Worm (Caenorhabditis elegans) whole organism, late embryonic: ENCODE measurements around the gene ZC374.2.

Experiments used
- C08G9.2 ChIP-seq: sonication (generic microtip); optimal IDR thresholded peaks from 2 replicates; lab custom pipeline; 2016; ENCODE audit warnings: mild to moderate bottlenecking, missing genetic modification characterization, moderate library complexity, missing compliant biosample characterization
- F13H6.1 ChIP-seq: sonication (generic microtip); optimal IDR thresholded peaks from 2 replicates; lab custom pipeline; 2016; ENCODE audit warnings: missing genetic modification characterization, missing compliant biosample characterization
- K02D7.2 ChIP-seq: sonication (generic microtip); optimal IDR thresholded peaks from 2 replicates; lab custom pipeline; 2017; ENCODE audit warnings: mild to moderate bottlenecking, missing genetic modification characterization, missing compliant biosample characterization
- K09A11.1 ChIP-seq: sonication (generic microtip); optimal IDR thresholded peaks from 2 replicates; lab custom pipeline; 2017; ENCODE audit warnings: antibody characterized with exemption, mild to moderate bottlenecking, missing genetic modification characterization, missing compliant biosample characterization; ENCODE audit not compliant: insufficient read depth
- Y22D7AL.16 ChIP-seq: sonication (generic microtip); optimal IDR thresholded peaks from 2 replicates; lab custom pipeline; 2016; ENCODE audit warnings: missing genetic modification characterization, missing compliant biosample characterization
- ahr-1 ChIP-seq: sonication (generic microtip); optimal IDR thresholded peaks from 2 replicates; lab custom pipeline; 2016; ENCODE audit warnings: missing genetic modification characterization, missing compliant biosample characterization
- ama-1 ChIP-seq: fragments of 150-350 bp; optimal IDR thresholded peaks from 2 replicates; lab custom pipeline; 2014
- ceh-14 ChIP-seq: sonication (generic microtip); optimal IDR thresholded peaks from 2 replicates; lab custom pipeline; 2016; ENCODE audit warnings: missing genotype, missing genetic modification characterization, missing compliant biosample characterization
- ceh-19 ChIP-seq: fragments of 200-800 bp; sonication (Bioruptor generic); optimal IDR thresholded peaks from 2 replicates; lab custom pipeline; 2018; ENCODE audit warnings: mild to moderate bottlenecking, missing genetic modification characterization, missing compliant biosample characterization
- ceh-2 ChIP-seq: sonication (generic microtip); optimal IDR thresholded peaks from 2 replicates; lab custom pipeline; 2016; ENCODE audit warnings: missing genotype, missing genetic modification characterization, missing compliant biosample characterization
- ceh-22 ChIP-seq: sonication (generic microtip); optimal IDR thresholded peaks from 2 replicates; lab custom pipeline; 2017; ENCODE audit warnings: missing biosample characterization, missing genetic modification characterization
- ceh-30 ChIP-seq: fragments of 150-350 bp; optimal IDR thresholded peaks from 2 replicates; lab custom pipeline; 2014; ENCODE audit warnings: missing biosample characterization, missing genetic modification characterization
- ceh-31 ChIP-seq: sonication (generic microtip); optimal IDR thresholded peaks from 2 replicates; lab custom pipeline; 2016; ENCODE audit warnings: missing genetic modification characterization, missing compliant biosample characterization
- ceh-9 ChIP-seq: sonication (generic microtip); optimal IDR thresholded peaks from 2 replicates; lab custom pipeline; 2016; ENCODE audit warnings: mild to moderate bottlenecking, missing genetic modification characterization, inconsistent platforms, missing compliant biosample characterization
- che-1 ChIP-seq: sonication (generic microtip); optimal IDR thresholded peaks from 2 replicates; lab custom pipeline; 2016; ENCODE audit warnings: mild to moderate bottlenecking, missing genetic modification characterization, missing compliant biosample characterization
- elt-2 ChIP-seq: sonication (generic microtip); optimal IDR thresholded peaks from 2 replicates; lab custom pipeline; 2016; ENCODE audit warnings: missing genetic modification reagents, missing genetic modification characterization, missing compliant biosample characterization
- fax-1 ChIP-seq: sonication (generic microtip); optimal IDR thresholded peaks from 2 replicates; lab custom pipeline; 2016; ENCODE audit warnings: missing genotype, missing genetic modification characterization, missing compliant biosample characterization
- hlh-13 ChIP-seq: fragments of 200-800 bp; sonication (Bioruptor generic); optimal IDR thresholded peaks from 2 replicates; lab custom pipeline; 2018; ENCODE audit warnings: mild to moderate bottlenecking, missing genetic modification characterization, missing compliant biosample characterization
- hlh-6 ChIP-seq: sonication (generic microtip); optimal IDR thresholded peaks from 2 replicates; lab custom pipeline; 2016; ENCODE audit warnings: missing genotype, missing genetic modification characterization, missing compliant biosample characterization
- mec-3 ChIP-seq: sonication (generic microtip); optimal IDR thresholded peaks from 2 replicates; lab custom pipeline; 2016; ENCODE audit warnings: borderline replicate concordance, missing genetic modification characterization, missing compliant biosample characterization
- nfya-1 ChIP-seq: sonication (generic microtip); optimal IDR thresholded peaks from 2 replicates; lab custom pipeline; 2017; ENCODE audit warnings: missing genetic modification characterization, mild to moderate bottlenecking, missing compliant biosample characterization, antibody characterized with exemption, moderate library complexity
- nhr-232 ChIP-seq: sonication (generic microtip); optimal IDR thresholded peaks from 2 replicates; lab custom pipeline; 2016; ENCODE audit warnings: missing genetic modification characterization, missing compliant biosample characterization
- odd-2 ChIP-seq: sonication (generic microtip); optimal IDR thresholded peaks from 2 replicates; lab custom pipeline; 2017; ENCODE audit warnings: antibody characterized with exemption, mild to moderate bottlenecking, missing genetic modification characterization, missing compliant biosample characterization
- pha-2 ChIP-seq: sonication (generic microtip); optimal IDR thresholded peaks from 2 replicates; lab custom pipeline; 2017; ENCODE audit warnings: mild to moderate bottlenecking, missing genetic modification characterization, missing compliant biosample characterization
- pqm-1 ChIP-seq: sonication (generic microtip); optimal IDR thresholded peaks from 2 replicates; lab custom pipeline; 2016; ENCODE audit warnings: missing genetic modification characterization, missing compliant biosample characterization
- ref-2 ChIP-seq: sonication (generic microtip); optimal IDR thresholded peaks from 2 replicates; lab custom pipeline; 2016; ENCODE audit warnings: missing genetic modification characterization, missing compliant biosample characterization
- rnt-1 ChIP-seq: sonication (generic microtip); optimal IDR thresholded peaks from 2 replicates; lab custom pipeline; 2016; ENCODE audit warnings: missing genetic modification characterization, missing compliant biosample characterization
- sox-2 ChIP-seq: fragments of 200-800 bp; sonication (Bioruptor generic); IDR thresholded peaks from 2 replicates; pipeline ENCODE4 v1.3.6; 2022; ENCODE audit warnings: missing genetic modification reagents, missing genetic modification characterization, missing compliant biosample characterization
- sox-4 ChIP-seq: sonication (generic microtip); optimal IDR thresholded peaks from 2 replicates; lab custom pipeline; 2017; ENCODE audit warnings: mild to moderate bottlenecking, missing genetic modification characterization, inconsistent platforms, missing compliant biosample characterization
- syd-9 ChIP-seq: sonication (generic microtip); optimal IDR thresholded peaks from 2 replicates; lab custom pipeline; 2016; ENCODE audit warnings: mild to moderate bottlenecking, missing genetic modification characterization, moderate library complexity, missing compliant biosample characterization
- ttx-3 ChIP-seq: sonication (generic microtip); optimal IDR thresholded peaks from 2 replicates; lab custom pipeline; 2016; ENCODE audit warnings: missing genetic modification reagents, missing genetic modification characterization, missing compliant biosample characterization
- unc-55 ChIP-seq: sonication (generic microtip); optimal IDR thresholded peaks from 2 replicates; lab custom pipeline; 2017; ENCODE audit warnings: missing biosample characterization, missing genetic modification reagents, missing genetic modification characterization
- zip-5 ChIP-seq: sonication (generic microtip); optimal IDR thresholded peaks from 2 replicates; lab custom pipeline; 2016; ENCODE audit warnings: missing genetic modification characterization, missing compliant biosample characterization

Gene ZC374.2

DNA sequence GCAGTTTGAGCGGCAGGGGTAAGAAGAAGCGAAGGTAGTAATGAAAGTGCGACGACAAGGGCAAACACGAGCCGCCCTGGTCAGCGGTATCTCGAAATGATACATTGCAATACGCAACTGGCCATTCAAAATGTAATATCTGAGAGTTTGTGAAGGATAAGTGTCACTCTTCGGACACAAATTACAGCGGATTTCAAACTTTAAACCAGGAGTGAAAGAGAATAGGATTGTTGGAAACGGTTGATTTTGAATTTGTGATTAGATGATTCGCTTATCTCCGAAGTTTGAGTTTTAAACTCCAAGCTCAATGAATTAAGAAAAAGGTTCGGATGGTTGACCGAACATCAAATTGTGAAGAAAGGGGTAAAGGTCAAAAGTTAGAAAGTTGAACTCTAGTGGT lies at the start of gene ZC374.2:
ZC374.2 (minus strand) TSS at position 101 of the 400 bp plus-strand sequence.
- TF ChIP-seq unc-55 (GFP tag; lab: Kevin White, UChicago): peak; percentile 24
- TF ChIP-seq ahr-1 (tag; lab: Kevin White, UChicago): no peak
- TF ChIP-seq, all 69 proteins: peak for 1

ce11 chrX:10095145-10095544 lies 47.9 kb upstream of the ZC374.2 start, which contains the start of gene flp-2:
flp-2 (minus strand) TSS chrX:10095245.
- TF ChIP-seq sox-2 (GFP tag; lab: Robert Waterston, UW): no peak
- TF ChIP-seq pha-2 (tag; lab: Kevin White, UChicago): no peak
- no peak for TF ChIP-seq hlh-6

DNA sequence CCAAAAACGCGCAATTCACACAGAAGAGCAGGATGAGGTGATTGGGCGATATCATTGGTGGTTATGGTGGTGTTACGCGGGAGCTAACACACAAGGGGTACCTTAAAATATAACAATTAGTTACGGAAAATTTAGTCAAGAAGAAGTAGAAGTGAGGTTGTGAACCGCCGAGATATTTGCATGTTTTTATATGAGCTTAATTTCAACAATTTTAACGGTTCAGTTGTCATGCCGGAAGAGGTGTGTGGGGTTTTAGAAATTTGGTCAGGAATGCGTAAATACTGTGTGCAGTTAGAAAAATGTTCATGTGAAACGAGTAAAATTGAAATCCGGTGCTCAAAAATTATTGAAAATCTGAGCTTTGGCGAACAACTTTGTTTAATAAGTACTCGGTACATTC lies 45.6 kb upstream of the ZC374.2 start, which contains the start of gene flp-3:
flp-3 (minus strand) TSS at position 101 of the 400 bp plus-strand sequence.
- TF ChIP-seq zip-5 (tag; lab: Kevin White, UChicago) (no peak), ama-1 (lab: Kevin White, UChicago) (no peak), K09A11.1 (no peak), ceh-2 (tag; lab: Kevin White, UChicago) (no peak), ttx-3 (no peak), nhr-232 (no peak), C08G9.2 (tag; lab: Kevin White, UChicago) (no peak), ceh-30 (tag; lab: Kevin White, UChicago) (no peak), odd-2 (tag; lab: Kevin White, UChicago) (no peak), ceh-19 (GFP tag; lab: Kevin White, UChicago) (no peak), F13H6.1 (tag; lab: Kevin White, UChicago) (no peak), mec-3 (tag; lab: Kevin White, UChicago) (no peak), sox-4 (no peak), K02D7.2 (no peak), ceh-9 (no peak), fax-1 (no peak)

ce11 chrX:10087866-10088265 lies 40.6 kb upstream of the ZC374.2 start, which contains the start of gene flp-28:
flp-28 (minus strand) TSS chrX:10087966.
- TF ChIP-seq ref-2 (no peak), rnt-1 (tag; lab: Kevin White, UChicago) (no peak), pqm-1 (no peak), sox-2 (GFP tag; lab: Robert Waterston, UW) (no peak), che-1 (tag; lab: Kevin White, UChicago) (no peak), ceh-30 (tag; lab: Kevin White, UChicago) (no peak), ceh-22 (no peak)

ce11 chrX:10085073-10085472 lies 37.8 kb upstream of the ZC374.2 start:
- TF ChIP-seq hlh-13 (GFP tag; lab: Kevin White, UChicago) (no peak), Y22D7AL.16 (tag; lab: Kevin White, UChicago) (no peak)

ce11 chrX:10084050-10084672 lies 36.9 kb upstream of the ZC374.2 start, which contains the start of gene W07E11.1:
W07E11.1 (plus strand) TSS chrX:10084622.
- TF ChIP-seq elt-2 (tag; lab: Kevin White, UChicago) (peak; percentile 94), ceh-31 (tag; lab: Kevin White, UChicago) (no peak)
- TF ChIP-seq, all 69 proteins: peak for 1

DNA sequence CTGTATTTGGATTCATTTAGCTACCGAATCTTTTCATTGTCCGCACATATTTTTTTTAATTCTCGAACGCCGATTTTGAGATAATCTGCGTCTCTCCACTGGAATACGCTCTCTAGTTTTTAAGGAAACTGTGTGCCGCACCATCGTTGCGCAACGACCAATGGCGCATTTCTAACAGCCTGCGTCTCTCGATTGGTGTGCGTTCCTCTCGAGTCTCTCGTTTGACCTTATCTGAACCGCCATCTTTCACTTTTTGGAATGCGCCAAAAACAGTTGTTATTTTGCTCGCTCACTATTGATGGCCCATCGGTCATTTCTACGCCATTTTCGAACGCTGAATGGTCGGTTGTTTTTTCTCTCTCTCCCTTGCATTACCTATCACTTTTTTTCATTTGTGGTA lies 36.0 kb upstream of the ZC374.2 start:
- TF ChIP-seq hlh-13 (GFP tag; lab: Kevin White, UChicago): no peak
- TF ChIP-seq ceh-14 (tag; lab: Kevin White, UChicago): no peak
- no peak for TF ChIP-seq nfya-1 (tag; lab: Kevin White, UChicago)
- TF ChIP-seq C08G9.2 (tag; lab: Kevin White, UChicago): no peak
- no peak for TF ChIP-seq syd-9
